Worm (Caenorhabditis elegans) whole organism, young adult: ENCODE measurements around the gene ubxn-4.

Experiments
- D2030.7 ChIP-seq: fragments of 200-800 bp; sonication (Bioruptor generic); IDR thresholded peaks from 2 replicates; pipeline ENCODE4 v1.3.6; 2022; ENCODE audit warnings: missing genetic modification reagents, missing genetic modification characterization, missing compliant biosample characterization
- F10E7.11 ChIP-seq: sonication (generic microtip); optimal IDR thresholded peaks from 2 replicates; lab custom pipeline; 2017; ENCODE audit warnings: mild to moderate bottlenecking, missing genetic modification characterization, moderate library complexity, missing compliant biosample characterization
- F22D6.2 ChIP-seq: sonication (generic microtip); optimal IDR thresholded peaks from 2 replicates; lab custom pipeline; 2016; ENCODE audit warnings: mild to moderate bottlenecking, missing genetic modification characterization, missing compliant biosample characterization
- F23B12.7 ChIP-seq: sonication (generic microtip); optimal IDR thresholded peaks from 2 replicates; lab custom pipeline; 2017; ENCODE audit warnings: missing genetic modification characterization, mild to moderate bottlenecking, missing compliant biosample characterization, antibody characterized with exemption, moderate library complexity; ENCODE audit not compliant: insufficient read depth
- F33H1.4 ChIP-seq: fragments of 200-800 bp; sonication (Bioruptor generic); IDR thresholded peaks from 2 replicates; pipeline ENCODE4 v1.3.6; 2022; ENCODE audit warnings: missing genetic modification reagents, missing genetic modification characterization, missing compliant biosample characterization
- T26A5.8 ChIP-seq: sonication (generic microtip); optimal IDR thresholded peaks from 2 replicates; lab custom pipeline; 2016; ENCODE audit warnings: missing genetic modification characterization, missing compliant biosample characterization
- Y53F4B.3 ChIP-seq: fragments of 200-800 bp; sonication (Bioruptor generic); IDR thresholded peaks from 2 replicates; pipeline ENCODE4 v1.3.6; 2022; ENCODE audit warnings: missing genetic modification reagents, missing genetic modification characterization, missing compliant biosample characterization
- ZK185.1 ChIP-seq: sonication (generic microtip); optimal IDR thresholded peaks from 2 replicates; lab custom pipeline; 2016; ENCODE audit warnings: mild to moderate bottlenecking, missing genetic modification characterization, missing compliant biosample characterization; ENCODE audit not compliant: poor library complexity, severe bottlenecking
- aptf-2 ChIP-seq: fragments of 200-800 bp; sonication (Bioruptor generic); conservative IDR thresholded peaks from 2 replicates; pipeline ENCODE4 v1.3.6; 2022; ENCODE audit warnings: missing genetic modification reagents, missing genetic modification characterization, missing compliant biosample characterization
- atf-7 ChIP-seq: sonication (generic microtip); optimal IDR thresholded peaks from 2 replicates; lab custom pipeline; 2017; ENCODE audit warnings: mild to moderate bottlenecking, missing genetic modification characterization, missing compliant biosample characterization
- attf-5 ChIP-seq: fragments of 200-800 bp; sonication (Bioruptor generic); optimal IDR thresholded peaks from 2 replicates; lab custom pipeline; 2018; ENCODE audit warnings: mild to moderate bottlenecking, missing genetic modification characterization, missing compliant biosample characterization
- attf-6 ChIP-seq: fragments of 200-800 bp; sonication (Bioruptor generic); IDR thresholded peaks from 2 replicates; pipeline ENCODE4 v1.3.6; 2022; ENCODE audit warnings: missing genetic modification reagents, missing genetic modification characterization, missing compliant biosample characterization
- ccch-3 ChIP-seq: fragments of 200-800 bp; sonication (Bioruptor generic); optimal IDR thresholded peaks from 2 replicates; lab custom pipeline; 2018; ENCODE audit warnings: mild to moderate bottlenecking, missing genetic modification characterization, missing compliant biosample characterization
- cebp-1 ChIP-seq, 2 experiments: fragments of 200-800 bp in 1 of 2; sonication (Bioruptor generic) in 1 of 2; sonication (generic microtip) in 1 of 2; IDR thresholded peaks in 1 of 2; optimal IDR thresholded peaks in 1 of 2; 2 replicates each; pipeline versions ENCODE4 v1.3.6 to Lab custom; 2017 to 2022; ENCODE audit warnings: missing compliant biosample characterization in 2 of 2, missing genetic modification characterization in 2 of 2, mild to moderate bottlenecking in 1 of 2, missing genetic modification reagents in 1 of 2, moderate library complexity in 1 of 2
- ceh-100 ChIP-seq: fragments of 200-800 bp; sonication (Bioruptor generic); IDR thresholded peaks from 2 replicates; pipeline ENCODE4 v1.3.6; 2022; ENCODE audit warnings: missing genetic modification reagents, missing genetic modification characterization, missing compliant biosample characterization
- ceh-40 ChIP-seq: fragments of 200-800 bp; sonication (Bioruptor generic); IDR thresholded peaks from 2 replicates; pipeline ENCODE4 v1.3.6; 2022; ENCODE audit warnings: missing genetic modification characterization, missing compliant biosample characterization
- ceh-91 ChIP-seq: fragments of 200-800 bp; sonication (Bioruptor generic); IDR thresholded peaks from 2 replicates; pipeline ENCODE4 v1.3.6; 2022; ENCODE audit warnings: missing genetic modification reagents, missing genetic modification characterization, missing compliant biosample characterization
- die-1 ChIP-seq: sonication (generic microtip); optimal IDR thresholded peaks from 2 replicates; lab custom pipeline; 2016; ENCODE audit warnings: missing genotype, mild to moderate bottlenecking, missing genetic modification characterization, missing compliant biosample characterization
- dox-1 ChIP-seq: fragments of 200-800 bp; sonication (Bioruptor generic); IDR thresholded peaks from 2 replicates; pipeline ENCODE4 v1.3.6; 2022; ENCODE audit warnings: missing genetic modification reagents, missing genetic modification characterization, missing compliant biosample characterization
- dpff-1 ChIP-seq: sonication (generic microtip); optimal IDR thresholded peaks from 2 replicates; lab custom pipeline; 2017; ENCODE audit warnings: mild to moderate bottlenecking, missing genetic modification characterization, missing compliant biosample characterization
- dpl-1 ChIP-seq: fragments of 150-350 bp; optimal IDR thresholded peaks from 2 replicates; lab custom pipeline; 2014; ENCODE audit warnings: missing biosample characterization, missing genetic modification reagents, missing genetic modification characterization
- efl-1 ChIP-seq: fragments of 150-350 bp; optimal IDR thresholded peaks from 2 replicates; lab custom pipeline; 2014; ENCODE audit warnings: missing biosample characterization, missing genetic modification reagents, missing genetic modification characterization
- egl-44 ChIP-seq: fragments of 200-800 bp; sonication (Bioruptor generic); IDR thresholded peaks from 2 replicates; pipeline ENCODE4 v1.3.6; 2022; ENCODE audit warnings: missing genetic modification reagents, missing genetic modification characterization, missing compliant biosample characterization
- egrh-3 ChIP-seq: fragments of 200-800 bp; sonication (Bioruptor generic); IDR thresholded peaks from 2 replicates; pipeline ENCODE4 v1.3.6; 2022; ENCODE audit warnings: missing genetic modification reagents, missing genetic modification characterization, missing compliant biosample characterization
- ekl-4 ChIP-seq: fragments of 200-800 bp; sonication (Bioruptor generic); IDR thresholded peaks from 2 replicates; pipeline ENCODE4 v1.3.6; 2022; ENCODE audit warnings: missing genetic modification reagents, missing genetic modification characterization, missing compliant biosample characterization
- hlh-12 ChIP-seq: sonication (generic microtip); optimal IDR thresholded peaks from 2 replicates; lab custom pipeline; 2016; ENCODE audit warnings: missing genetic modification characterization, missing compliant biosample characterization
- hmg-1.2 ChIP-seq: fragments of 200-800 bp; sonication (Bioruptor generic); IDR thresholded peaks from 2 replicates; pipeline ENCODE4 v1.3.6; 2022; ENCODE audit warnings: missing genetic modification reagents, missing genetic modification characterization, missing compliant biosample characterization
- lag-1 ChIP-seq: fragments of 200-800 bp; sonication (Bioruptor generic); IDR thresholded peaks from 2 replicates; pipeline ENCODE4 v1.3.6; 2022; ENCODE audit warnings: missing genetic modification reagents, missing genetic modification characterization, missing compliant biosample characterization
- let-607 ChIP-seq, 2 experiments: fragments of 200-800 bp in 1 of 2; sonication (Bioruptor generic) in 1 of 2; sonication (generic microtip) in 1 of 2; optimal IDR thresholded peaks; 2 replicates each; lab custom pipeline; 2016 to 2018; ENCODE audit warnings: mild to moderate bottlenecking in 2 of 2, missing compliant biosample characterization in 2 of 2, missing genetic modification characterization in 2 of 2, moderate library complexity in 2 of 2, missing genotype in 1 of 2
- lin-54 ChIP-seq: fragments of 200-800 bp; sonication (Bioruptor generic); optimal IDR thresholded peaks from 2 replicates; lab custom pipeline; 2018; ENCODE audit warnings: mild to moderate bottlenecking, missing genetic modification characterization, missing compliant biosample characterization
- lir-1 ChIP-seq: fragments of 200-800 bp; sonication (Bioruptor generic); conservative IDR thresholded peaks from 2 replicates; pipeline ENCODE4 v1.3.6; 2022; ENCODE audit warnings: missing genetic modification reagents, missing genetic modification characterization, missing compliant biosample characterization
- madf-3 ChIP-seq: fragments of 200-800 bp; sonication (Bioruptor generic); IDR thresholded peaks from 2 replicates; pipeline ENCODE4 v1.3.6; 2022; ENCODE audit warnings: missing genetic modification reagents, missing genetic modification characterization, missing compliant biosample characterization
- madf-8 ChIP-seq: fragments of 200-800 bp; sonication (Bioruptor generic); conservative IDR thresholded peaks from 2 replicates; pipeline ENCODE4 v1.3.6; 2022; ENCODE audit warnings: missing genetic modification reagents, missing genetic modification characterization, missing compliant biosample characterization
- nhr-120 ChIP-seq: fragments of 200-800 bp; sonication (Bioruptor generic); IDR thresholded peaks from 2 replicates; pipeline ENCODE4 v1.3.6; 2022; ENCODE audit warnings: missing genetic modification characterization, missing compliant biosample characterization
- nhr-90 ChIP-seq: sonication (generic microtip); optimal IDR thresholded peaks from 2 replicates; lab custom pipeline; 2016; ENCODE audit warnings: missing genotype, mild to moderate bottlenecking, missing genetic modification characterization, missing compliant biosample characterization
- rcor-1 ChIP-seq: fragments of 200-800 bp; sonication (Bioruptor generic); IDR thresholded peaks from 2 replicates; pipeline ENCODE4 v1.3.6; 2022; ENCODE audit warnings: missing genetic modification reagents, missing genetic modification characterization, missing compliant biosample characterization
- rec-8 ChIP-seq, 2 experiments: sonication (generic microtip); optimal IDR thresholded peaks; 2 replicates each; lab custom pipeline; 2016; ENCODE audit warnings: mild to moderate bottlenecking in 2 of 2, missing genetic modification characterization in 2 of 2, missing genetic modification reagents in 2 of 2, missing genotype in 2 of 2, missing biosample characterization in 1 of 2, missing compliant biosample characterization in 1 of 2, moderate library complexity in 1 of 2
- sdz-38 ChIP-seq: sonication (generic microtip); optimal IDR thresholded peaks from 2 replicates; lab custom pipeline; 2016; ENCODE audit warnings: missing genotype, missing genetic modification characterization, missing compliant biosample characterization
- sea-2 ChIP-seq: fragments of 200-800 bp; sonication (Bioruptor generic); IDR thresholded peaks from 2 replicates; pipeline ENCODE4 v1.3.6; 2022; ENCODE audit warnings: missing genetic modification characterization, missing compliant biosample characterization
- tbp1 ChIP-seq: fragments of 200-800 bp; sonication (Bioruptor generic); optimal IDR thresholded peaks from 2 replicates; lab custom pipeline; 2018; ENCODE audit warnings: mild to moderate bottlenecking, missing genetic modification characterization, missing compliant biosample characterization
- unc-130 ChIP-seq: sonication (generic microtip); optimal IDR thresholded peaks from 2 replicates; lab custom pipeline; 2016; ENCODE audit warnings: missing genetic modification reagents, missing genetic modification characterization, missing compliant biosample characterization
- unc-62 ChIP-seq: fragments of 150-350 bp; optimal IDR thresholded peaks from 2 replicates; lab custom pipeline; 2014; ENCODE audit warnings: missing biosample characterization, missing genetic modification reagents, missing genetic modification characterization
- xnd-1 ChIP-seq: sonication (generic microtip); optimal IDR thresholded peaks from 2 replicates; lab custom pipeline; 2016; ENCODE audit warnings: missing genotype, missing genetic modification reagents, missing genetic modification characterization, missing compliant biosample characterization
- zfh-2 ChIP-seq: fragments of 200-800 bp; sonication (Bioruptor generic); conservative IDR thresholded peaks from 2 replicates; pipeline ENCODE4 v1.3.6; 2022; ENCODE audit warnings: missing genetic modification reagents, missing genetic modification characterization, missing compliant biosample characterization
- ztf-26 ChIP-seq: sonication (generic microtip); optimal IDR thresholded peaks from 2 replicates; lab custom pipeline; 2017; ENCODE audit warnings: missing genetic modification characterization, missing compliant biosample characterization
- ztf-3 ChIP-seq: fragments of 200-800 bp; sonication (Bioruptor generic); optimal IDR thresholded peaks from 2 replicates; lab custom pipeline; 2018; ENCODE audit warnings: mild to moderate bottlenecking, missing genetic modification characterization, missing compliant biosample characterization
- ztf-6 ChIP-seq: fragments of 200-800 bp; sonication (Bioruptor generic); IDR thresholded peaks from 2 replicates; pipeline ENCODE4 v1.3.6; 2022; ENCODE audit warnings: missing genetic modification reagents, missing genetic modification characterization, missing compliant biosample characterization

The ubxn-4 gene

ce11 chrIII:8358213-8358672 lies 47.1 kb downstream of the ubxn-4 start, which contains the start of the genes R05D3.8 and rfp-1 (continued):
- TF ChIP-seq rcor-1 (peak; percentile 55), ztf-3 (GFP tag; lab: Kevin White, UChicago) (no peak), ekl-4 (GFP tag; lab: Robert Waterston, UW) (peak; percentile 49; the same call in 1 of the 2 replicates), ztf-26 (tag; lab: Kevin White, UChicago) (no peak), efl-1 (GFP tag; lab: Kevin White, UChicago) (peak; percentile 64), F10E7.11 (tag; lab: Kevin White, UChicago) (no peak), unc-130 (GFP tag; lab: Kevin White, UChicago) (no peak), ceh-91 (GFP tag; lab: Robert Waterston, UW) (peak; percentile 72), atf-7 (tag; lab: Kevin White, UChicago) (no peak), cebp-1 (GFP tag; IDR thresholded peaks at IDR 0.05; lab: Robert Waterston, UW) (no peak), cebp-1 (tag; optimal IDR thresholded peaks at IDR 0.05; lab: Kevin White, UChicago) (peak; percentile 67), T26A5.8 (tag; lab: Kevin White, UChicago) (no peak), zfh-2 (GFP tag; lab: Robert Waterston, UW) (no peak), hmg-1.2 (GFP tag; lab: Robert Waterston, UW) (peak; percentile 53; the same call in 1 of the 2 replicates), nhr-120 (no peak), die-1 (no peak), nhr-90 (tag; lab: Kevin White, UChicago) (no peak), dox-1 (GFP tag; lab: Robert Waterston, UW) (peak; percentile 79), F33H1.4 (GFP tag; lab: Robert Waterston, UW) (peak; percentile 95), xnd-1 (tag; lab: Kevin White, UChicago) (peak; percentile 56), hlh-12 (no peak), lin-54 (peak; percentile 81), Y53F4B.3 (GFP tag; lab: Robert Waterston, UW) (no peak), lir-1 (no peak; the same call in 1 of the 2 replicates), aptf-2 (GFP tag; lab: Robert Waterston, UW) (no peak), sdz-38 (no peak), F23B12.7 (peak; percentile 84), dpff-1 (tag; lab: Kevin White, UChicago) (no peak), D2030.7 (GFP tag; lab: Robert Waterston, UW) (peak; percentile 61; the same call in 1 of the 2 replicates), dpl-1 (GFP tag; lab: Kevin White, UChicago) (peak; percentile 28), rec-8 (tag; optimal IDR thresholded peaks at IDR 0.05; lab: Kevin White, UChicago) (no peak), let-607 (tag; optimal IDR thresholded peaks at IDR 0.05; lab: Kevin White, UChicago) (no peak), tbp1 (GFP tag; lab: Kevin White, UChicago) (peak; percentile 52), attf-6 (GFP tag; lab: Robert Waterston, UW) (no peak), ccch-3 (no peak), lag-1 (no peak), ZK185.1 (tag; lab: Kevin White, UChicago) (peak; percentile 3), attf-5 (peak; percentile 71), ceh-100 (GFP tag; lab: Robert Waterston, UW) (no peak), madf-3 (GFP tag; lab: Robert Waterston, UW) (0 out of 2 replicates have a peak, but pooled peaks have one; percentile 16), sea-2 (GFP tag; lab: Robert Waterston, UW) (no peak), ztf-6 (GFP tag; lab: Robert Waterston, UW) (no peak), egrh-3 (GFP tag; lab: Robert Waterston, UW) (no peak), madf-8 (GFP tag; lab: Robert Waterston, UW) (peak; percentile 52), F22D6.2 (tag; lab: Kevin White, UChicago) (no peak), ceh-40 (GFP tag; lab: Robert Waterston, UW) (no peak), unc-62 (GFP tag; lab: Kevin White, UChicago) (no peak), egl-44 (no peak)
- TF ChIP-seq, all 124 proteins: peak for 39
